Fruit fly (Drosophila melanogaster) whole organism: ENCODE measurements around the gene velo.

ENCODE experiments used
- CG8478 ChIP-seq: fragments of >200 bp; optimal IDR thresholded peaks from 2 replicates; lab custom pipeline; 2018; ENCODE audit warnings: inconsistent platforms
- Dll ChIP-seq: fragments of >200 bp; optimal IDR thresholded peaks from 2 replicates; lab custom pipeline; 2017
- EcR ChIP-seq, 2 experiments: fragments of >200 bp; optimal IDR thresholded peaks; 2 replicates each; lab custom pipeline; 2017; ENCODE audit warnings: missing biosample characterization in 2 of 2, missing genetic modification characterization in 2 of 2, missing genetic modification reagents in 2 of 2
- pan ChIP-seq: fragments of >200 bp; optimal IDR thresholded peaks from 2 replicates; lab custom pipeline; 2017
- psq ChIP-seq: fragments of >200 bp; optimal IDR thresholded peaks from 2 replicates; lab custom pipeline; 2017
- usp ChIP-seq: fragments of >200 bp; optimal IDR thresholded peaks from 2 replicates; lab custom pipeline; 2017; ENCODE audit warnings: missing biosample characterization, missing genetic modification characterization, mixed read lengths

DNA sequence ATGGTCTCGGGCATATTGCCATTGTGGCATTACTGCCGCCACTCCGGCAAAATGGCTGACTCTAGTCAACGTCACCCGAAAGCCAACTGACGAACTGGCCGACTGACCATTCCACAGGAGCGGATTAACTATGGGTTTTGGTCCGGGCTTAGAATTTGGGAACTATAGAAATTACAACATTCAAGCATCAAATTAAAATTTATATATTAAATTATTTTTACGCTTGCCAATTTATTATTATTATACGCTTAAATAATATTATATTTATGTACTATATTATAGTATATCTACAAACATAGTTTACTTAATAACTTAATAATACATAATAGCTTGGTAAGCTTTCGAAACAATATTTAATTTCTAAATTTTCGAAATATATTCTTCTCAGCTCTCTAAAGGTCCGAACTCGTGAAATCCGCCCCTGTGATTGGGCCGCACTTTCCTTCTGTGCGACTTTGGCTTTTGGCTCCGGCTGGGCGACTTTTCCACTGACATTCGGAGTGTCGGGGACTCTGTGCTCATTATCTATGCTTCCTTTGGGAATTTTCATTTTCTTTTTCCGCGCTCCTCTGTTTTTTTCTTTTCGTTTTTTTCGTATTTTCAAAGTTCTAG is 44.9 kb upstream of the velo start:
- TF ChIP-seq psq (lab: Kevin White, UChicago) (no peak), pan (lab: Kevin White, UChicago) (no peak), Dll (lab: Kevin White, UChicago) (no peak), usp (GFP tag; lab: Kevin White, UChicago) (no peak), EcR (GFP tag; optimal IDR thresholded peaks at IDR 0.05; lab: Kevin White, UChicago) (no peak), CG8478 (lab: Kevin White, UChicago) (no peak)
